Worm (Caenorhabditis elegans) whole organism, dauer: ENCODE results near the gene srbc-43.

Experiments
- unc-62 ChIP-seq: sonication (generic microtip); optimal IDR thresholded peaks from 2 replicates; lab custom pipeline; 2017; ENCODE audit warnings: missing biosample characterization, missing genetic modification reagents, missing genetic modification characterization

Gene srbc-43

DNA sequence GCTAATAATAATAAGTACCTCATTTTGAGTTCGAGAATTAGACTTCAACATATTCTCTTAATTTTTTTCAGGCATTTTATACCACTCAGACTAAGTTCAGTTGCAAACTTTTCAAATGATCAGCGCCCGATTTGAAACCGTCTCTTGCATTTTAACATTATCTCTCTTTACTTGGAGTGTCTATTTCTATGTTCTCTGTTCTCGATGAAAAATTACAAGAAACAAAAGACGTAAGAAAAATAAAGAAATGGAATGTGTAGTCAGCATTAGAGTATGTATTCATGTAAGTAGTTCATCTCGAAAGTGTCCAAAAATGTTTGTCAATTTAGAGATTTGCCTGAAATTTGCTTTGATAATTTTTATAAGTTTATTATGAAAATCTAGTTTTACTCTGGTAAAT, 9.9 kb upstream of the srbc-43 start, which contains the start of gene ugt-3:
ugt-3 (minus strand) TSS at position 101 of the 400 bp plus-strand sequence.
- no peak for TF ChIP-seq unc-62 (GFP tag; lab: Kevin White, UChicago)

DNA sequence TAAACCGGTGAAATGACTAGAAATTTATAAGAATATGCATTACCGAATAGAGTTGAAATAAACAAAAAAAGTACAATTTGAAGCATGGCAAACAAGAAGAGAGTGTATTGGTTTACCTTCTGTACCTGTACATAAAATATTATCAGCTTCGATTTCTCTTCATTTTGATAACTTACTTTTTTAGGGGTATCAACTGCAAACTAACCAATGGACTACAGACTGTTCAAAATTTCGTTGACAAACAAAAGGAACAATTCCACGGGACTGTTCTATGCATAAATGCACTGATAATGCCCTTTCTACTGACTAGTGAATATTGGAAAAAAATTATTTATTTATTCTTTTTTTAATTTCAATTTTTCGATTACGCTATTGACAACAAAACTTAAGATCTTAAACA, 7.7 kb upstream of the srbc-43 start, which contains the start of gene ugt-6:
ugt-6 (minus strand) TSS at position 233 of the 400 bp plus-strand sequence.
- TF ChIP-seq unc-62 (GFP tag; lab: Kevin White, UChicago): no peak

DNA sequence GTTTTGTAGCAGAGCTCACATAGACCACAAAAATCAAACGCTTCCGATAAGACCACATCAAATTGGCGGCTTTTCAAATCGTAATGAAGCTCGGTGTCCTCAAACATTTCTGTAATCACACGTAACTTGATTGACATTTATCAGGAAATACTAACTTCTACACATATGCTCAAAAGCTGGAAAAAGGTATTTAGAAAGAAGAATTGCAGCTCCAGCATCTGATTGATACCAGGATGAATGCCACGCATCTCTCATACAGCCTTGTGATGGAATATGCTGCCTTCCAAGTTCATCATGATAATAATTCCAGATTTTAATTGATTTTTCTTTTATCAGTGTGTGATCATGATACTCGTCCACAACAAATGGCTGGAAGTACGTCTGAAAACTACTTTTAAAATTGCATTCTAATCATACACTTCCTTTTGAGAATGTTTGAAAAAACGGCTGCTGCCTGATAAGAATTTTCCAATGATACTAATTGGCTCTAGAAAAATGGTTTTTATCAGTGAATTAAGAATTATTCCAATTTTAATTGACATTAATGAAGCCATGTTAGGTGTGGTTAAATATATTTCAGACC, 6.7 kb upstream of the srbc-43 start:
- TF ChIP-seq unc-62 (GFP tag; lab: Kevin White, UChicago): no peak

DNA sequence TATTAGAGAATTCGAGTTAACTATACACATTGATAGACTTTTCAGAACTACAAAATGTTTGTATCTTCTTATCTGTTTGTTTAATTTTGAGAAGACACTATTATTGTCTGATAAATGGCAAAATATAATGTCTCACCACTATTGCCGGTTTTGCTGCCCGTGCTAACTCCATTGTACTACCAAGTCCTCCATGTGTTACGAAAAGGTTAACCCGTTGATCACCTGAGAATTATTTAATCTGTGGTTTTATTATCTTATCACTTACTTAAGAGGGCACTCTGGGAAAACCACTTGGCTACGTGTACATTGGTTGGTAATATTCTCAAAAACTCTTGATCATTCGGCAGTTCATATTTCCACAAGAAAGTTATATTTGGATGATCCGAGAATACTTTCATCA, 5.6 kb upstream of the srbc-43 start:
- no peak for TF ChIP-seq unc-62 (GFP tag; lab: Kevin White, UChicago)

DNA sequence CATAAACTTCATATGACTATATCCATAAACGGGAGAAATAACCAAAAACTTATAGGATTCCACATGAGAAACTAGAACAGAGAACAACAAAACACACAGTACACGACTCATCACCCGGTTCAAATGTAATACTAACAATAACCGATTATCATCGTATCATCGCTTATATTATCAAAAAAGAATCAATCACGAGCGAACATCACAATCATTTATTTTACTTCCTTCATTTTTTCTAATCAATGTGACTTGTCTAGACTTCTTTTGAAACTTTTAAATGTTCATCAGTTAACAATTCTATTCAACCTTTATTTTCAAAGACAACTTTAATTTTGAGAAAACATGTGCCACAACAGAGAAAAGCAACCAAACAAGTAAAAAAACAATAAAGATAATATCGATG, 4.9 kb upstream of the srbc-43 start, which contains the start of gene ugt-4:
ugt-4 (minus strand) TSS at position 141 of the 400 bp plus-strand sequence.
- no peak for TF ChIP-seq unc-62 (GFP tag; lab: Kevin White, UChicago)

DNA sequence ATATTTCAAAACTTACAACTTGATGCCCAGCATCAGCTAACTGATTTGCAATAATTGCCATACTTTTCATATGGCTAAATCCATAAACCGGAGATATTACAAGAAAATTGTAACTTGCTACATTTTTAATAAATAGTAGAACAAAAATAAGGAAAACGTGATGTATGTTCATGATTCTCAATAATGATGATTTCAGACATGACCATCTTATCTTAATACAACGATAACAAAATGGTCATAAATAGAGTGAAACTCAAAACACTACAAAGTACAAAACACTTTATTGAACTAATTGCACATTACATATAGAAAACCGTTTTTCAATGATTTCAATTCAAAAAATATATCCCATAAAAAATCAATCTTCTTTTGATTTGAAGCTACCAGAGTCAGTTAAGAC, 2.4 kb upstream of the srbc-43 start, which contains the start of gene ugt-5:
ugt-5 (minus strand) TSS at position 214 of the 400 bp plus-strand sequence.
- TF ChIP-seq unc-62 (GFP tag; lab: Kevin White, UChicago): no peak

DNA sequence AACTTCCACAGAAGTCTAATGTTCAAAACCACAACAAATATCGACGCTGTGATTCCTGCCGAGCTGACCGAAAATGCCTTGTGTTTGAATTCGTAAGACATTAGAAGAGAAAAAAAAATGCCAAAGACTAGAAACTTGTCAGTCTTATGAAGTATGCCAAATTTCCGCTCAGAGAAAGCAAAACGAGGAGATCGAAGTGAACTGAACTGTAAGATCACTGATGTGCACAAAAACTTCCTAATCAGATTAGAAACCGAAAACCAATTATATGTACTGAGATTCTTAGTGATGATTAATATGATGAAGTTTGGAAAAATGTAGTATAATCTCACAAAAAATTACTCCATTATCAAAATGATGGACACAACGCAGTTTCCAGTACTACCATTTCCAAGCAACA, 1.9 kb downstream of the srbc-43 start, which contains the start of gene srbc-44:
srbc-44 (minus strand) TSS at position 101 of the 400 bp plus-strand sequence.
- TF ChIP-seq unc-62 (GFP tag; lab: Kevin White, UChicago): no peak

DNA sequence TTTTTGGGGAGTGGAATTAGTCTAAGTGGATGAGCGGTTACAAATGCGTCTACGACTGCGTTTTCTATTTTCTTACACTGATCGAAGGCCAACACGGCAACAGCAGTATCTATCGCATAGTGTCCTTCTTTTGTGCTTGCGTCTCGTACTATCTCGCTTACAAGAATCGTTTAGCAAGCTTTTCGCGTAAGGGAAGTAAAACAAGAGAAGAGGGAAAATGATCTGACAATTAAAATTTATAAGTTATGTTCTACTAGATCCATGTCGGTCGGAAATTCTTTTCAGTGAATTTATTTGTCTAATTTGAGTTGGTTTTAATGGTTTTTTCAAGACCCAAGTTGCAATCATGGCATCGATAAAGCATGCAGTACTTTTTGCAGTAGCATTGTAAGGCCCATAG, 3.3 kb downstream of the srbc-43 start, which contains the start of gene fkb-4:
fkb-4 (minus strand) TSS at position 101 of the 400 bp plus-strand sequence.
- no peak for TF ChIP-seq unc-62 (GFP tag; lab: Kevin White, UChicago)

DNA sequence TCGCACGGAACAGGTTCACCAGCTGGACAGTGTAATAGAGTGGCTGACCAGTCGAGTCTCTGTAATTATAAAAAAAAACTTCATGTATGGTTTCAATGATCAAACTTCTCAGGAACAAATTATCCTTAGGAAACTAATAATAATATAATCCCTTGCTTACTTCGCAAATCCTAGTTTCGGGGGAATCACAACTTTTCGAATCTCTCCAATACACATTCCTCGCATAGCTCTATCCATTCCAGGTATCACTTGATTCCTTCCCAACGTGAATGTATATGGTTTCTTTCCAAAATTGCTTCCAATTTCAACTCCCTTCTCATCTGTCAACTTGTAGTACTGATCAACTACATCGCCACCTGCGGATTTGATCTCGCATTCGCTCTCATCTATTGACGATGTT, 4.0 kb downstream of the srbc-43 start:
- no peak for TF ChIP-seq unc-62 (GFP tag; lab: Kevin White, UChicago)

DNA sequence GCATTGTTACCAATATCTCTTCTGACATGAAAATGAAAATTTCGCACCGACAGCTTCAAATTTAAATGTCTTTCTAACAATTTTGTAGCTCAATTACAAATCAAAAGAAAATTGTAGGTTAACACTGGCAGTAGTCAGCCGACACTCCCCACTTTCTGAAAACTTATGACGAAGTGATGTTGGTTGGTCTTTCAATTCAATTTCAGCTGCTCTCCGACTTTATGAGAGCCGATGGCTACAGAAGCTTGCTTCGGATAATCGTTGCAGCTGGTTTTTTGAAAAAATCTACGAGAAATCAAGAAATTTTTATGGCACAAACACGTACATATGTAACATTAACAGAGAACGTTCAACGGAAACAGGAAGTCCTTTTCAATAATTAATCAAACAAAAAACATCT, 5.5 kb downstream of the srbc-43 start, which contains the start of gene sre-20:
sre-20 (minus strand) TSS at position 101 of the 400 bp plus-strand sequence.
- no peak for TF ChIP-seq unc-62 (GFP tag; lab: Kevin White, UChicago)

DNA sequence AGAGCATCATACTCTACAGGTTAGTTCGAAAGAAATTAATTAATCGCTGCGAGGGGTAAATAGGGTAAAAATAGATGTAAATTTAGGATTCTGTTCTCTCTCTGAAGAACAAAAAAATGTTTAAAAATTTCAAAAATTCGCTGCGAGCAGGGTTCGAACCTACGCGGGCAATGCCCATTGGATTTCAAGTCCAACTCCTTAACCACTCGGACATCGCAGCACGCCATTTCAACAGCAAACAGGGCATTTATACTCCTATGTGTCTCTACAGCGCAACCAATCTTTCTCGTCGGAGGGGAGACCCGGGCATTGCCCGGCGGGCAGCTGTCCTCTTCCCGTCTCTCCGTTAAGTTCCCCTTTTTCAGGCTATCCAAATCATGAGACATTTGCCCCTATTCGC, 10.1 kb downstream of the srbc-43 start:
- TF ChIP-seq unc-62 (GFP tag; lab: Kevin White, UChicago): no peak

DNA sequence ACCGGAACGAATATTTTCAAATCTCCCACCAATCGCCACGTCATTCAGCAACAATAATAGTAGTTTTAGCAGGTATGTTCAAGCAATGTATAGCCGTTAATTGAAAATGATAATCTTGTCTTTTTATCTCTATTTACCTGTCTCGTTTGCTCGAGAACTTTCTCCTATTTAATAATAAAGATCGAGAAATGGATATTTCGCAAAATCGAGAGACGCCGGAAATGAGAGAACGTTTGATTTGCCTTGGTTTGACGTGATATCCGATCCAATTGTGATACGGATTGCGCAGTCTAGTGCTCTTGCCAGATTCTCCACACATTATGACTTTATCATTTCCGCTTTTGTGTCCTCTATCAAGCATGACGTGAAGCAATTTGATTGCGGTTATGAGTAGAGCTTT, 16.5 kb downstream of the srbc-43 start:
- TF ChIP-seq unc-62 (GFP tag; lab: Kevin White, UChicago): no peak

DNA sequence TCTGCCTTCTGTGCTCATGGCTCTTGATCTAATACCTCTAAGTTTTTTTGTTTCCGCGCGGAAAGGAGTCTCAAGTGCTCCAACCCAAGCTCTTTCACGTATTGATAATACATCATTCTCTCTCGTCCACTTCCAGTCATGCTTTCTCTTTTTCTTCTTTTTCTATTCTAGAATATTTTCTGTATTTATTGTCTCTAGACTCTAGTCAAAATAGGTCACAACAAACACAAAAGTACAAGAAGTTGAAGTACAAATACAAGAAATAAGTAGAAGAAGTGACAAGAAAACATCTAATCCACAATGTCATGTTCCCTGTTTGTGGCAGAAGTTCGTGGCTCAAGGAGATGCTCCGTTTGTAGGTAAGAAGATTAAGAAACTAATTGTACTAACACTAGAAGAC, 17.1 kb downstream of the srbc-43 start, which contains the start of gene ZC455.1:
ZC455.1 (plus strand) TSS at position 301 of the 400 bp plus-strand sequence.
- TF ChIP-seq unc-62 (GFP tag; lab: Kevin White, UChicago): no peak

DNA sequence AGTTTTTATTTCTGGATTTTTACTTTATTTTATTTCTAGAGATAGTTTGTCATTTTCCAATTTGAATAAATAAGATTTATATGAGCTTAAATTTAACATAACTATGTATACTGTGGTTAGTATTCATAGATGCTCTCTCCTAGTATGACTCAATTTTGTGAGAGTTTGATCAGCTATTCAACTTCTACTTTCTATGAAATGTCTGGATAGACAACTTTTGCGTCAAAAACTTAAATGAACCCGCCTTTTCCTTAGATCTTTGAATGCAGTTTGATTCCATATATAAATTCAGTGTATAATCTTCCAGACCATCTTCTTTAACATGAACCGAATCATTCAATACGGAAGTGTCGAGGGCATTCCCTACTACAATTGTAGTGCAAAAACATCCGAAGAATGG, 21.4 kb downstream of the srbc-43 start, which contains the start of gene srt-43:
srt-43 (plus strand) TSS at position 301 of the 400 bp plus-strand sequence.
- TF ChIP-seq unc-62 (GFP tag; lab: Kevin White, UChicago): no peak

DNA sequence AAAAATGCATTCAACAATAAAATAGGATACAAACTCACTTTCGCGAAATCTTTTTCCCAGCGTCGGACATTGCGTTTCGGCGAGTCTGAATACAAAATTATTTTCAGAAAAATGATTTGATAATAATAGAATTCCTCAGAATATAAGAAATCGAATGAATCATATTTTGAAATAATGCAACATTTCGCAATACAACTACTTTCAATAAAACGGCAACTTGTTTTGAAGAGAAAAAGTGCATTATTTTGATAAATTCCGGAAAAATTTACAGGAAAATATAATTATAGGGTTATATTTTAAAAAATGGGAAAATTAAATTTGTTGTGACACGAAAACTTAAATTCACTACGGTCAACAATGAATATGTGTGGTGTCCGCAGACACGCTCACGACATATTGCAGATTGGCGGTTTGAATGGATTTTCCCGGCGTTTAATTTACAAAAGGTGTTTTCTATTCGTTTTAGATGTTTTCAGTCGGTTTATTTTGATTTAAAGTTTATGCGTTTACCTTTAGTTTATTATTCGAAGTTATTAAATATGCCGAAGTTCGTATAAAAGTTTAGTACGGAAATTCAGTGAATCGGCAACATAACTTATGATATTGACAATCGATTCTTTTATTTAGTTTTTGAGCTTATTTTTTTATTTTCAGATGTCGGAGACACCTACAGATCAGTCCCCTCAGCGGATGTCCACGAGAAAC, 26.9 kb downstream of the srbc-43 start, which contains the start of the genes abcf-1 and scc-3:
abcf-1 (minus strand) TSS at position 85 of the 705 bp plus-strand sequence.
scc-3 (plus strand) TSS at position 655 of the 705 bp plus-strand sequence.
- no peak for TF ChIP-seq unc-62 (GFP tag; lab: Kevin White, UChicago)

DNA sequence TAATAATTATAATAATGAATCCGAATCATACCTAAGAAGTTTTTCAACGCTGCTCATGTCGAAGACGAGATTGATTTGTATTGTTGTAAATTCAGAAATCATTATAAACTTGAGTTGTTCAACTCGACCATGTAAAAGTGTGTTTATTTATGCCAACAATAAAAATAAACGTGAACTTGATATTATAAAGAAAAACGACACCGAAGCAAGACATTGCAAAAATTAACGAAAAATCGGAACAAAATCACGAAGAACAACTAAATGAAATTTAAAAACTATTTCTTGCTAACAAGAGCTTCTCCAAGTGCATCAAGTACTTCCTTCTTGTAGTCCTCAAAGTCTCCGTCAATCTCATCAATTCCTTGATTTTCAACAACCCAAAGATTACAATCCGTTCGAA, 29.4 kb downstream of the srbc-43 start, which contains the start of gene F18E2.15:
F18E2.15 (minus strand) TSS at position 101 of the 400 bp plus-strand sequence.
- TF ChIP-seq unc-62 (GFP tag; lab: Kevin White, UChicago): no peak
